Fruit fly (Drosophila melanogaster): Measurements from ENCODE around the gene CG43115.

The CG43115 gene

DNA sequence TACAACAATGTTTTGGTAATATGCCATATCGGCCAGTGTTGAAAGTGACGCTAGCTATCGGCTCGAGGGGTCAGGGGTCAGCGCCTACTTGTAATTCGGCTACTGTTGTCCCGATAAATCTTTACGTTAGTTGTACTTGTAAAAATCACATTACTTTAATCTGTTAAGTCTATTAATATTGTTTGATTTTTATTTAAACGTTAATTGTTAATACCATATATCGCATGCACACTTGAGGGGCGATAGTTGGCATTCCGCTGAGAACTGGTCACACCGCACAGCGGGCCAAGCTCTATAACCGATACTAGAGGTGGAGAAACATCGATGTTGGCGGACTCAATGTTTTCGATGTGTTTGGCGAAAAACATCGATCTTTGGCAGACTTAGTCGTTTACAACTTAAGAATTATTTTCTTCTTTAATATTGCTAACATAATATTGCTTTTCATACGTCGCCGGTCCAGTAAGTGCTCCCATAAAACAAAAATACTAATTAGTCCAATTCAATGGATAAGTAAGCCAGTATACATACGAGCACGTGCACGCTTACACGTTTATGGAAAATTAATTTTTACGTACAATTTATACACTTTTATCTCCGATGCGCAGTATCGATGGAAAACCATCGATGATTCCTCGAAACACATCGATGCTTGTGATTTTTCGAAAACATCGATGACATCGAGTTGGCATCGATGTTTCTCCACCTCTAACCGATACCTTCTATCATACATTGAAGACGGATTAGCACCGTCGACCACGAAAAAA, 28.9 kb downstream of the CG43115 start, which contains the start of the genes rux and MCTS1 (continued):
- TF ChIP-seq B-H1 (GFP tag; IDR thresholded peaks at IDR 0.05) (no peak), hbn (GFP tag; IDR thresholded peaks at IDR 0.05; ENCODE audit: partially characterized antibody) (peak; percentile 87), CG18619 (GFP tag; optimal IDR thresholded peaks at IDR 0.05) (peak; percentile 17), CG14667 (GFP tag; IDR thresholded peaks at IDR 0.05) (no peak), Antp (GFP tag; optimal IDR thresholded peaks at IDR 0.05) (peak; percentile 19), Blimp-1 (GFP tag; optimal IDR thresholded peaks at IDR 0.05) (no peak), CG10366 (GFP tag; IDR thresholded peaks at IDR 0.05) (no peak), MBD-R2 (GFP tag; IDR thresholded peaks at IDR 0.05) (peak; percentile 52; the same call in 1 of the 2 replicates), cad (GFP tag; optimal IDR thresholded peaks at IDR 0.05) (no peak), CG31365 (tag; optimal IDR thresholded peaks at IDR 0.05) (no peak), Dad (GFP tag; optimal IDR thresholded peaks at IDR 0.05) (peak; percentile 43), sens-2 (GFP tag; IDR thresholded peaks at IDR 0.05) (no peak), sqz (GFP tag; optimal IDR thresholded peaks at IDR 0.05) (no peak), CG1647 (GFP tag; optimal IDR thresholded peaks at IDR 0.05) (no peak), fu2 (GFP tag; optimal IDR thresholded peaks at IDR 0.05) (peak; percentile 17), ci (GFP tag; IDR thresholded peaks at IDR 0.05) (no peak), z (GFP tag; IDR thresholded peaks at IDR 0.05) (no peak), bbx (GFP tag; IDR thresholded peaks at IDR 0.05; ENCODE audit: partially characterized antibody) (peak; percentile 92), pzg (GFP tag; optimal IDR thresholded peaks at IDR 0.05) (peak; percentile 57), bowl (GFP tag; IDR thresholded peaks at IDR 0.05) (no peak), Aef1 (GFP tag; IDR thresholded peaks at IDR 0.05) (peak; percentile 22; the same call in 1 of the 3 replicates), CG2129 (GFP tag; IDR thresholded peaks at IDR 0.05; ENCODE audit: partially characterized antibody) (peak; percentile 93), CG9817 (tag; optimal IDR thresholded peaks at IDR 0.05) (peak; percentile 19), CG9876 (GFP tag; optimal IDR thresholded peaks at IDR 0.05) (no peak), CG9215 (GFP tag; IDR thresholded peaks at IDR 0.05) (peak; percentile 40), CG11560 (tag; IDR thresholded peaks at IDR 0.05) (0 out of 3 replicates have a peak, but pooled peaks have one; percentile 45), emc (GFP tag; optimal IDR thresholded peaks at IDR 0.05) (no peak), ssp (GFP tag; IDR thresholded peaks at IDR 0.05) (no peak), Ravus (GFP tag; IDR thresholded peaks at IDR 0.05) (no peak), Sry-β (GFP tag; optimal IDR thresholded peaks at IDR 0.05) (no peak), E2f2 (GFP tag; IDR thresholded peaks at IDR 0.05) (peak; percentile 32; the same call in 1 of the 2 replicates), CG34376 (GFP tag; optimal IDR thresholded peaks at IDR 0.05) (no peak), Ets65A (GFP tag) (peak; percentile 85), sr (GFP tag; IDR thresholded peaks at IDR 0.05) (no peak), Nf-YC (tag; optimal IDR thresholded peaks at IDR 0.05) (peak; percentile 23), CG11247 (GFP tag; IDR thresholded peaks at IDR 0.05) (peak; percentile 55; the same call in 1 of the 2 replicates), CG17359 (tag; optimal IDR thresholded peaks at IDR 0.05) (no peak), NK7.1 (GFP tag; optimal IDR thresholded peaks at IDR 0.05) (no peak), HLH54F (GFP tag; optimal IDR thresholded peaks at IDR 0.05) (peak; percentile 39), CG10321 (GFP tag; IDR thresholded peaks at IDR 0.05) (no peak), Deaf1 (tag; optimal IDR thresholded peaks at IDR 0.05) (no peak), Eip74EF (GFP tag; optimal IDR thresholded peaks at IDR 0.05) (no peak), bab2 (GFP tag; optimal IDR thresholded peaks at IDR 0.05) (peak; percentile 9), Xbp1 (GFP tag; optimal IDR thresholded peaks at IDR 0.05) (peak; percentile 19), klu (GFP tag; IDR thresholded peaks at IDR 0.05) (peak; percentile 21; the same call in 1 of the 2 replicates), H2.0 (GFP tag; IDR thresholded peaks at IDR 0.05) (no peak), Hmx (GFP tag; optimal IDR thresholded peaks at IDR 0.05) (no peak), Med (GFP tag) (peak; percentile 87), CG14860 (GFP tag; IDR thresholded peaks at IDR 0.05; ENCODE audit: partially characterized antibody) (peak; percentile 91), CG18476 (GFP tag; optimal IDR thresholded peaks at IDR 0.05) (no peak)

Data from whole organism, embryonic.